Fruit fly (Drosophila melanogaster): ENCODE measurements around the gene Sod1.

The Sod1 gene

dm6 chr3L:11089805-11090440, 23.6 kb downstream of the Sod1 start (continued):
- peak; percentile 91 for TF ChIP-seq Chrac-16 (GFP tag; optimal IDR thresholded peaks at IDR 0.05)
- TF ChIP-seq dpn (GFP tag; optimal IDR thresholded peaks at IDR 0.05) = peak; percentile 73 to 88
- TF ChIP-seq CTCF (GFP tag; optimal IDR thresholded peaks at IDR 0.05) = peak; percentile 63
- peak; percentile 71 for TF ChIP-seq HLH3B (GFP tag; IDR thresholded peaks at IDR 0.05)
- peak; percentile 85 for TF ChIP-seq CG12219 (GFP tag; optimal IDR thresholded peaks at IDR 0.05)
- TF ChIP-seq E2f2 (GFP tag; IDR thresholded peaks at IDR 0.05) = peak; percentile 72
- peak; percentile 73 for TF ChIP-seq disco-r (GFP tag; optimal IDR thresholded peaks at IDR 0.05)
- peak; percentile 50 for TF ChIP-seq B-H1 (GFP tag; IDR thresholded peaks at IDR 0.05)
- TF ChIP-seq Hr39 (optimal IDR thresholded peaks at IDR 0.05) = no peak
- peak; percentile 84 for TF ChIP-seq CG1024 (GFP tag; IDR thresholded peaks at IDR 0.05)
- TF ChIP-seq peb (GFP tag; IDR thresholded peaks at IDR 0.05) = peak; percentile 39; the same call in 1 of the 2 replicates
- TF ChIP-seq Spps (tag; optimal IDR thresholded peaks at IDR 0.05) = peak; percentile 53
- peak in 1 of 2 experiments; percentile 96 for TF ChIP-seq Eip74EF (GFP tag; optimal IDR thresholded peaks at IDR 0.05)
- no peak for TF ChIP-seq CG16779 (GFP tag; IDR thresholded peaks at IDR 0.05)
- TF ChIP-seq ab (GFP tag; optimal IDR thresholded peaks at IDR 0.05) = peak; percentile 51
- peak; percentile 59 for TF ChIP-seq nerfin-1 (tag; optimal IDR thresholded peaks at IDR 0.05)
- no peak for TF ChIP-seq unc-4 (GFP tag; IDR thresholded peaks at IDR 0.05; ENCODE audit: partially characterized antibody)
- peak; percentile 87 for TF ChIP-seq CG12104 (GFP tag; optimal IDR thresholded peaks at IDR 0.05)
- peak; percentile 88 for TF ChIP-seq Atf-2 (GFP tag; optimal IDR thresholded peaks at IDR 0.05)
- peak; percentile 77 for TF ChIP-seq Side (GFP tag; optimal IDR thresholded peaks at IDR 0.05)
- peak; percentile 76; the same call in 1 of the 3 replicates for TF ChIP-seq z (GFP tag; IDR thresholded peaks at IDR 0.05)
- 0 out of 2 replicates have a peak, but pooled peaks have one; percentile 15 for TF ChIP-seq Taf1 (GFP tag; IDR thresholded peaks at IDR 0.05)
- TF ChIP-seq Stat92E (GFP tag; optimal IDR thresholded peaks at IDR 0.05) = peak in 1 of 3 experiments; percentile 87
- TF ChIP-seq aop (GFP tag; IDR thresholded peaks at IDR 0.05) = peak; percentile 22; the same call in 1 of the 2 replicates
- no peak for TF ChIP-seq mld (GFP tag; IDR thresholded peaks at IDR 0.05; ENCODE audit: partially characterized antibody)
- TF ChIP-seq HmgD (GFP tag; optimal IDR thresholded peaks at IDR 0.05) = no peak
- TF ChIP-seq ranshi (GFP tag; IDR thresholded peaks at IDR 0.05) = peak; percentile 53; the same call in 1 of the 2 replicates
- TF ChIP-seq grn (GFP tag; optimal IDR thresholded peaks at IDR 0.05) = peak; percentile 74
- peak; percentile 50; the same call in 1 of the 3 replicates for TF ChIP-seq vnd (GFP tag; IDR thresholded peaks at IDR 0.05; ENCODE audit: partially characterized antibody)
- peak; percentile 75 for TF ChIP-seq CG10274 (GFP tag; optimal IDR thresholded peaks at IDR 0.05)
- TF ChIP-seq CG3847 (GFP tag; IDR thresholded peaks at IDR 0.05) = peak; percentile 65
- TF ChIP-seq D19A (tag; optimal IDR thresholded peaks at IDR 0.05) = peak; percentile 93
- no peak for TF ChIP-seq sna (GFP tag; IDR thresholded peaks at IDR 0.05; ENCODE audit: partially characterized antibody)
- peak; percentile 43 for TF ChIP-seq ase (GFP tag; IDR thresholded peaks at IDR 0.05)
- peak; percentile 49 for TF ChIP-seq corto (GFP tag; optimal IDR thresholded peaks at IDR 0.05)
- peak; percentile 67 for TF ChIP-seq CG7271 (tag; optimal IDR thresholded peaks at IDR 0.05)
- peak; percentile 75 for TF ChIP-seq Jarid2 (GFP tag; optimal IDR thresholded peaks at IDR 0.05)
- TF ChIP-seq CG42726 (GFP tag; IDR thresholded peaks at IDR 0.05; ENCODE audit: partially characterized antibody) = no peak
- peak; percentile 25 for TF ChIP-seq Neu2 (GFP tag; optimal IDR thresholded peaks at IDR 0.05; ENCODE audit: borderline replicate concordance)
- TF ChIP-seq CG7987 (GFP tag; optimal IDR thresholded peaks at IDR 0.05) = peak; percentile 81
- peak; percentile 3 for TF ChIP-seq CG17802 (tag; optimal IDR thresholded peaks at IDR 0.05)
- peak; percentile 94 for TF ChIP-seq CG4424 (GFP tag; optimal IDR thresholded peaks at IDR 0.05)
- TF ChIP-seq CG9437 (GFP tag; optimal IDR thresholded peaks at IDR 0.05) = peak; percentile 96
- TF ChIP-seq toy (GFP tag; IDR thresholded peaks at IDR 0.05) = 0 out of 2 replicates have a peak, but pooled peaks have one; percentile 8
- no peak for TF ChIP-seq Trl (optimal IDR thresholded peaks at IDR 0.05)
- TF ChIP-seq Trl (GFP tag; optimal IDR thresholded peaks at IDR 0.05) = peak; percentile 81
- peak; percentile 74; the same call in 2 of the 3 replicates for TF ChIP-seq sr (GFP tag; IDR thresholded peaks at IDR 0.05)
- peak; percentile 36 for TF ChIP-seq ap (GFP tag; IDR thresholded peaks at IDR 0.05)
- TF ChIP-seq sens-2 (GFP tag; IDR thresholded peaks at IDR 0.05) = peak; percentile 63
- peak; percentile 57 for TF ChIP-seq Myb (GFP tag; optimal IDR thresholded peaks at IDR 0.05)

Measured in whole organism, embryonic.